Worm (Caenorhabditis elegans) whole organism, young adult: Measurements from ENCODE around the gene sra-27.
A peak's percentile ranks its signal among the peaks of the same experiment; 100 is the strongest.

Source experiments
- F33H1.4 ChIP-seq: fragments of 200-800 bp; sonication (Bioruptor generic); IDR thresholded peaks from 2 replicates; pipeline ENCODE4 v1.3.6; 2022; ENCODE audit warnings: missing genetic modification reagents, missing genetic modification characterization, missing compliant biosample characterization
- F37B4.10 ChIP-seq: fragments of 200-800 bp; sonication (Bioruptor generic); IDR thresholded peaks from 2 replicates; pipeline ENCODE4 v1.3.6; 2022; ENCODE audit warnings: missing genetic modification characterization, missing compliant biosample characterization
- F52B5.7 ChIP-seq: sonication (generic microtip); optimal IDR thresholded peaks from 2 replicates; lab custom pipeline; 2016; ENCODE audit warnings: mild to moderate bottlenecking, missing genetic modification characterization, missing compliant biosample characterization
- bed-2 ChIP-seq: fragments of 200-800 bp; sonication (Bioruptor generic); IDR thresholded peaks from 2 replicates; pipeline ENCODE4 v1.3.6; 2022; ENCODE audit warnings: missing genetic modification reagents, missing genetic modification characterization, missing compliant biosample characterization
- efl-1 ChIP-seq: fragments of 150-350 bp; optimal IDR thresholded peaks from 2 replicates; lab custom pipeline; 2014; ENCODE audit warnings: missing biosample characterization, missing genetic modification reagents, missing genetic modification characterization
- him-1 ChIP-seq: sonication (generic microtip); optimal IDR thresholded peaks from 2 replicates; lab custom pipeline; 2016; ENCODE audit warnings: missing genotype, missing genetic modification reagents, missing genetic modification characterization, missing compliant biosample characterization
- lin-26 ChIP-seq: fragments of 200-800 bp; sonication (Bioruptor generic); IDR thresholded peaks from 2 replicates; pipeline ENCODE4 v1.3.6; 2022; ENCODE audit warnings: missing genetic modification reagents, missing genetic modification characterization, missing compliant biosample characterization
- madf-3 ChIP-seq: fragments of 200-800 bp; sonication (Bioruptor generic); IDR thresholded peaks from 2 replicates; pipeline ENCODE4 v1.3.6; 2022; ENCODE audit warnings: missing genetic modification reagents, missing genetic modification characterization, missing compliant biosample characterization
- rpc-1 ChIP-seq, 2 experiments: fragments of 150-350 bp in 1 of 2; sonication (generic microtip) in 1 of 2; optimal IDR thresholded peaks; 2 replicates each; lab custom pipeline; 2014 to 2018; ENCODE audit warnings: missing biosample characterization in 1 of 2, missing genetic modification characterization in 1 of 2, missing genetic modification reagents in 1 of 2, missing genotype in 1 of 2
- snpc-4 ChIP-seq, 5 experiments: fragments of 150-350 bp in 1 of 5; sonication (generic microtip) in 4 of 5; optimal IDR thresholded peaks; 2 replicates each; lab custom pipeline; 2014 to 2018; ENCODE audit warnings: missing genetic modification characterization in 5 of 5, missing biosample characterization in 3 of 5, antibody characterized with exemption in 2 of 5, mild to moderate bottlenecking in 2 of 5, missing compliant biosample characterization in 2 of 5, missing genotype in 2 of 5, moderate library complexity in 2 of 5, missing genetic modification reagents in 1 of 5
- unc-62 ChIP-seq: fragments of 150-350 bp; optimal IDR thresholded peaks from 2 replicates; lab custom pipeline; 2014; ENCODE audit warnings: missing biosample characterization, missing genetic modification reagents, missing genetic modification characterization

DNA sequence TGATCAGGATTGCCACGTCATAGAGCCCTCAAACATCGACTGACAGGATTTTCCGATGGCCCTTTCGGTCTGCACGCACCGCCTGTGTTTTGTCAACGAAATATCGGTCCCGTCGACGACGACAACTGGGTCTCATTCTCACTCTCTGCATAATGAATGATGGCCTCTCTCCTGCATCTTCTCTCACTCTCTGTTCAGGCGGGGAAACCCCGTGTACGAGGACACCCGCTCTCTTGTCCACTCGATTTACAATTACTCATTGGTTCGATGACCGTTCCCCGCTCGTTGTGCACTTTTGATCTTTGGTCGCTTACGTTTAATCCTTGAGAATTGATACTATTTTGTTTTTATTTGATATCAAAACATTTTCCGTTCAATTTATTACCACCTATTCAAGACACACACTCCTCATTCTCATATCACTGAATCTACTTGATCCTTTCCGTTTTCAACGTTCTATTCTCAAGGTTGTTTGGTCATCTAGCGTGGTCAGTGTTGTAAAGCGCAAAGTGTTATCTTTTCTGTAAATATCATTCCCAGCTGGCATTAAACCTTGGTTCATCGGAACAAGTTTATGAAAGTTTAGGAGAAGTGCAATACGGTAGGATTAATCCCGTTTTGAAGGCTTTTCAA is 46.1 kb upstream of the sra-27 start:
- TF ChIP-seq F37B4.10 (GFP tag; lab: Robert Waterston, UW) (no peak), unc-62 (GFP tag; lab: Kevin White, UChicago) (no peak), rpc-1 (optimal IDR thresholded peaks at IDR 0.05; lab: Kevin White, UChicago) (no peak), rpc-1 (tag; optimal IDR thresholded peaks at IDR 0.05; lab: Kevin White, UChicago) (no peak), efl-1 (GFP tag; lab: Kevin White, UChicago) (no peak), snpc-4 (GFP tag; optimal IDR thresholded peaks at IDR 0.05; lab: Kevin White, UChicago) (no peak), snpc-4 (tag; optimal IDR thresholded peaks at IDR 0.05; lab: Kevin White, UChicago) (no peak), him-1 (tag; lab: Kevin White, UChicago) (no peak), bed-2 (GFP tag; lab: Robert Waterston, UW) (no peak), madf-3 (no peak), lin-26 (GFP tag; lab: Robert Waterston, UW) (0 out of 2 replicates have a peak, but pooled peaks have one; percentile 29), F52B5.7 (tag; lab: Kevin White, UChicago) (no peak), F33H1.4 (GFP tag; lab: Robert Waterston, UW) (no peak)
